Fruit fly (Drosophila melanogaster) whole organism, embryonic: ENCODE measurements around the gene CG4956.

Experiments used
- Aef1 ChIP-seq: fragments of 200-800 bp; sonication (Bioruptor generic); IDR thresholded peaks from 3 replicates; pipeline ENCODE4 v1.3.6; 2022; ENCODE audit warnings: missing biosample characterization, missing genetic modification characterization
- Atf-2 ChIP-seq: fragments of 200-800 bp; sonication (Bioruptor generic); optimal IDR thresholded peaks from 2 replicates; lab custom pipeline; 2016; ENCODE audit warnings: missing biosample characterization, missing genetic modification characterization
- CG11085 ChIP-seq: fragments of 200-800 bp; sonication (Bioruptor generic); IDR thresholded peaks from 2 replicates; pipeline ENCODE4 v1.3.6; 2022; ENCODE audit warnings: missing biosample characterization, missing genetic modification characterization
- CG14050 ChIP-seq: fragments of 200-800 bp; sonication (Bioruptor generic); IDR thresholded peaks from 3 replicates; pipeline ENCODE4 v1.3.6; 2022; ENCODE audit warnings: missing biosample characterization, missing genetic modification characterization
- CG15011 ChIP-seq: fragments of 200-800 bp; sonication (Bioruptor generic); optimal IDR thresholded peaks from 3 replicates; lab custom pipeline; 2018; ENCODE audit warnings: missing biosample characterization, mild to moderate bottlenecking, missing genetic modification characterization
- CG17328 ChIP-seq: fragments of 200-800 bp; sonication (Bioruptor generic); IDR thresholded peaks from 2 replicates; pipeline ENCODE4 v1.3.6; 2022; ENCODE audit warnings: missing biosample characterization, missing genetic modification characterization
- CG2116 ChIP-seq: fragments of 200-800 bp; sonication (Bioruptor generic); optimal IDR thresholded peaks from 3 replicates; lab custom pipeline; 2018; ENCODE audit warnings: missing biosample characterization, mild to moderate bottlenecking, missing genetic modification characterization
- CG32772 ChIP-seq: fragments of 200-800 bp; sonication (Bioruptor generic); IDR thresholded peaks from 2 replicates; pipeline ENCODE4 v1.3.6; 2022; ENCODE audit warnings: missing biosample characterization, missing genetic modification characterization
- CG4328 ChIP-seq: fragments of 200-800 bp; sonication (Bioruptor generic); optimal IDR thresholded peaks from 3 replicates; lab custom pipeline; 2017; ENCODE audit warnings: missing biosample characterization, missing genetic modification reagents, missing genetic modification characterization
- CG5245 ChIP-seq: fragments of 200-800 bp; sonication (Bioruptor generic); optimal IDR thresholded peaks from 3 replicates; lab custom pipeline; 2016; ENCODE audit warnings: missing biosample characterization, missing genetic modification characterization
- CG7556 ChIP-seq: fragments of 200-800 bp; sonication (Bioruptor generic); optimal IDR thresholded peaks from 2 replicates; lab custom pipeline; 2017; ENCODE audit warnings: missing biosample characterization, mild to moderate bottlenecking, missing genetic modification characterization
- CG7839 ChIP-seq: fragments of 200-800 bp; sonication (Bioruptor generic); optimal IDR thresholded peaks from 3 replicates; lab custom pipeline; 2018; ENCODE audit warnings: missing biosample characterization, mild to moderate bottlenecking, missing genetic modification characterization, moderate library complexity
- CG7963 ChIP-seq: fragments of 200-800 bp; sonication (Bioruptor generic); IDR thresholded peaks from 3 replicates; pipeline ENCODE4 v1.3.6; 2022; ENCODE audit warnings: missing biosample characterization, missing genetic modification characterization; ENCODE audit not compliant: partially characterized antibody
- CG8359 ChIP-seq: fragments of 200-800 bp; sonication (Bioruptor generic); optimal IDR thresholded peaks from 2 replicates; lab custom pipeline; 2017; ENCODE audit warnings: missing biosample characterization, mild to moderate bottlenecking, missing genetic modification characterization, borderline replicate concordance
- D19B ChIP-seq: fragments of 200-800 bp; sonication (Bioruptor generic); optimal IDR thresholded peaks from 2 replicates; lab custom pipeline; 2017; ENCODE audit warnings: missing biosample characterization, mild to moderate bottlenecking, missing genetic modification characterization
- Dip3 ChIP-seq: fragments of 200-800 bp; sonication (Bioruptor generic); optimal IDR thresholded peaks from 3 replicates; lab custom pipeline; 2016; ENCODE audit warnings: missing biosample characterization, missing genetic modification characterization
- ERR ChIP-seq: fragments of 200-800 bp; sonication (Bioruptor generic); optimal IDR thresholded peaks from 2 replicates; lab custom pipeline; 2016; ENCODE audit warnings: missing biosample characterization, missing genetic modification characterization
- Gug ChIP-seq: fragments of 200-800 bp; sonication (Bioruptor generic); IDR thresholded peaks from 4 replicates; pipeline ENCODE4 v1.3.6; 2022; ENCODE audit warnings: missing biosample characterization, missing genetic modification characterization
- Hand ChIP-seq: fragments of 200-800 bp; sonication (Bioruptor generic); optimal IDR thresholded peaks from 2 replicates; lab custom pipeline; 2017; ENCODE audit warnings: mild to moderate bottlenecking, missing biosample characterization, missing genetic modification reagents, missing genetic modification characterization
- Hr3 ChIP-seq: fragments of 200-800 bp; sonication (Bioruptor generic); optimal IDR thresholded peaks from 3 replicates; lab custom pipeline; 2016; ENCODE audit warnings: missing biosample characterization, missing genetic modification characterization
- Hr78 ChIP-seq, 2 experiments: fragments of 200-800 bp in 1 of 2; fragments of >200 bp in 1 of 2; sonication (Bioruptor generic) in 1 of 2; optimal IDR thresholded peaks; 2 replicates each; lab custom pipeline; 2017 to 2019; ENCODE audit warnings: missing biosample characterization in 2 of 2, missing genetic modification characterization in 2 of 2, mild to moderate bottlenecking in 1 of 2, moderate library complexity in 1 of 2
- Lpt ChIP-seq: fragments of >200 bp; optimal IDR thresholded peaks from 2 replicates; lab custom pipeline; 2018; ENCODE audit warnings: missing biosample characterization, missing genetic modification characterization
- NC2β ChIP-seq: fragments of 200-800 bp; sonication (Bioruptor generic); optimal IDR thresholded peaks from 2 replicates; lab custom pipeline; 2016; ENCODE audit warnings: missing biosample characterization, missing genetic modification characterization
- Oli ChIP-seq: fragments of 200-800 bp; sonication (Bioruptor generic); optimal IDR thresholded peaks from 2 replicates; lab custom pipeline; 2018; ENCODE audit warnings: missing biosample characterization, mild to moderate bottlenecking, missing genetic modification characterization, moderate library complexity
- Six4 ChIP-seq: fragments of 200-800 bp; sonication (Bioruptor generic); optimal IDR thresholded peaks from 2 replicates; lab custom pipeline; 2016; ENCODE audit warnings: missing biosample characterization, missing genetic modification characterization
- Sry-β ChIP-seq: fragments of 200-800 bp; sonication (Bioruptor generic); optimal IDR thresholded peaks from 2 replicates; lab custom pipeline; 2018; ENCODE audit warnings: missing biosample characterization, mild to moderate bottlenecking, missing genetic modification characterization, moderate library complexity
- amos ChIP-seq: fragments of 200-800 bp; sonication (Bioruptor generic); IDR thresholded peaks from 2 replicates; pipeline ENCODE4 v1.3.6; 2022; ENCODE audit warnings: missing biosample characterization, missing genetic modification characterization; ENCODE audit not compliant: partially characterized antibody
- ara ChIP-seq: fragments of 200-800 bp; sonication (Bioruptor generic); IDR thresholded peaks from 2 replicates; pipeline ENCODE4 v1.3.6; 2022; ENCODE audit warnings: missing biosample characterization, missing genetic modification characterization
- btn ChIP-seq: fragments of 200-800 bp; sonication (Bioruptor generic); optimal IDR thresholded peaks from 2 replicates; lab custom pipeline; 2016; ENCODE audit warnings: missing biosample characterization, missing genetic modification characterization
- chinmo ChIP-seq: fragments of 200-800 bp; sonication (Bioruptor generic); IDR thresholded peaks from 4 replicates; pipeline ENCODE4 v1.3.6; 2022; ENCODE audit warnings: missing biosample characterization, missing genetic modification characterization; ENCODE audit not compliant: partially characterized antibody
- corto ChIP-seq: fragments of 200-800 bp; sonication (Bioruptor generic); optimal IDR thresholded peaks from 2 replicates; lab custom pipeline; 2016; ENCODE audit warnings: missing biosample characterization, mild to moderate bottlenecking, missing genetic modification characterization, moderate library complexity
- eve ChIP-seq, 2 experiments: fragments of >200 bp; optimal IDR thresholded peaks; 2 replicates each; lab custom pipeline; 2017; ENCODE audit warnings: missing biosample characterization in 2 of 2, missing genetic modification characterization in 2 of 2
- gce ChIP-seq: fragments of 200-800 bp; sonication (Bioruptor generic); IDR thresholded peaks from 3 replicates; pipeline ENCODE4 v1.3.6; 2022; ENCODE audit warnings: missing biosample characterization, missing genetic modification characterization
- h ChIP-seq: fragments of >200 bp; optimal IDR thresholded peaks from 2 replicates; lab custom pipeline; 2017
- ham ChIP-seq: fragments of 200-800 bp; sonication (Bioruptor generic); IDR thresholded peaks from 2 replicates; pipeline ENCODE4 v1.3.6; 2022; ENCODE audit warnings: missing biosample characterization, missing genetic modification characterization
- nau ChIP-seq: fragments of 200-800 bp; sonication (Bioruptor generic); optimal IDR thresholded peaks from 3 replicates; lab custom pipeline; 2017; ENCODE audit warnings: missing biosample characterization, mild to moderate bottlenecking, missing genetic modification characterization, missing genetic modification reagents
- pfk ChIP-seq: fragments of 200-800 bp; sonication (Bioruptor generic); optimal IDR thresholded peaks from 2 replicates; lab custom pipeline; 2018; ENCODE audit warnings: missing biosample characterization, mild to moderate bottlenecking, missing genetic modification characterization, moderate library complexity
- pros ChIP-seq: fragments of 200-800 bp; sonication (Bioruptor generic); optimal IDR thresholded peaks from 3 replicates; lab custom pipeline; 2019; ENCODE audit warnings: missing biosample characterization, mild to moderate bottlenecking, missing genetic modification characterization, moderate library complexity
- pum ChIP-seq: fragments of 200-800 bp; sonication (Bioruptor generic); optimal IDR thresholded peaks from 2 replicates; lab custom pipeline; 2016; ENCODE audit warnings: missing biosample characterization, missing genetic modification characterization
- repo ChIP-seq: fragments of 200-800 bp; sonication (Bioruptor generic); optimal IDR thresholded peaks from 2 replicates; lab custom pipeline; 2016; ENCODE audit warnings: missing biosample characterization, missing genetic modification characterization
- sens ChIP-seq: fragments of 200-800 bp; sonication (Bioruptor generic); peaks from one replicate; lab custom pipeline; 2016; ENCODE audit warnings: missing biosample characterization, missing genetic modification characterization
- sqz ChIP-seq: fragments of 200-800 bp; sonication (Bioruptor generic); optimal IDR thresholded peaks from 3 replicates; lab custom pipeline; 2018; ENCODE audit warnings: missing biosample characterization, mild to moderate bottlenecking, missing genetic modification characterization
- stc ChIP-seq: fragments of 200-800 bp; sonication (Bioruptor generic); IDR thresholded peaks from 2 replicates; pipeline ENCODE4 v1.3.6; 2022; ENCODE audit warnings: missing biosample characterization, missing genetic modification characterization
- stwl ChIP-seq: fragments of 200-800 bp; sonication (Bioruptor generic); optimal IDR thresholded peaks from 3 replicates; lab custom pipeline; 2018; ENCODE audit warnings: missing biosample characterization, mild to moderate bottlenecking, missing genetic modification characterization, moderate library complexity
- tup ChIP-seq: fragments of 200-800 bp; sonication (Bioruptor generic); optimal IDR thresholded peaks from 2 replicates; lab custom pipeline; 2016; ENCODE audit warnings: missing biosample characterization, mild to moderate bottlenecking, missing genetic modification characterization, moderate library complexity
- vfl ChIP-seq: fragments of 200-800 bp; sonication (Bioruptor generic); optimal IDR thresholded peaks from 2 replicates; lab custom pipeline; 2016; ENCODE audit warnings: missing biosample characterization, missing genetic modification characterization
- vnd ChIP-seq: fragments of 200-800 bp; sonication (Bioruptor generic); IDR thresholded peaks from 3 replicates; pipeline ENCODE4 v1.3.6; 2022; ENCODE audit warnings: missing biosample characterization, missing genetic modification characterization; ENCODE audit not compliant: partially characterized antibody
- z ChIP-seq: fragments of 200-800 bp; sonication (Bioruptor generic); IDR thresholded peaks from 3 replicates; pipeline ENCODE4 v1.3.6; 2022; ENCODE audit warnings: missing biosample characterization, missing genetic modification characterization
- zen ChIP-seq: fragments of 200-800 bp; sonication (Bioruptor generic); optimal IDR thresholded peaks from 3 replicates; lab custom pipeline; 2018; ENCODE audit warnings: missing biosample characterization, mild to moderate bottlenecking, missing genetic modification characterization, moderate library complexity
- zfh2 ChIP-seq: fragments of 200-800 bp; sonication (Bioruptor generic); optimal IDR thresholded peaks from 2 replicates; lab custom pipeline; 2016; ENCODE audit warnings: missing biosample characterization, missing genetic modification characterization

The CG4956 gene

DNA sequence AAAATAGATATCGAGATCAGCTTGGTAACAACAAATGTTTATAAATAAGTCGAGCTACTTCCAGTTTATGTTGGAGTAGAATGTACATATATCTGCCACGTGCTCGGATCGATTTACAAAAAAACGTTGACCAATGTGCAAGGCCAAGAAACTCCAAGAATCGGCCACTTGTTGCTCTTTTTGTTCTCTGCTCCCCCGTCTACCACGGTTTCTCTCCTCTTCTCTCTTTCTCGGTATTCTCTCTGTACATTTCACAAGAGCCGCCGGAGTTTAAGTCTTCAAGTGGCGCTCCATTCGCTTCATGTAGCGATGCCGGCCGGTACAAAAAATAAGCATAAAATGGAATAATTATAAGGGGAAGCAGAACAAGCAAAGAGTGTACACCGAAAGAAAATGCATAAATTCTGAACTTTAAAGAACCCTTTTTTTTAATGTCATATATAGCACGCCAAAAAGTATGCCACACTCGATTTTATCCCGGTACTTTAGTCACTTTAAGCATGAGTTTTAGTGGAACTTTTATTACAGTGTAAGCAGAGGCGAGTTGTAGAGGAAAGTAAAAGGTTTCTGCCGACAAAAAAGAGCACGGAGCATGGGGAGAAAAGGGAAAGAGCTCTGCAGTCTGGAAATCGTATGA lies 40.3 kb downstream of the CG4956 start (continued):
- TF ChIP-seq vnd (GFP tag; lab: Robert Waterston, UW) (no peak), Aef1 (GFP tag; lab: Robert Waterston, UW) (peak; percentile 86), pfk (GFP tag; lab: Kevin White, UChicago) (no peak), gce (GFP tag; lab: Robert Waterston, UW) (peak; percentile 91), vfl (GFP tag; lab: Kevin White, UChicago) (peak; percentile 80), z (GFP tag; lab: Robert Waterston, UW) (peak; percentile 60; the same call in 1 of the 3 replicates), stc (GFP tag; lab: Robert Waterston, UW) (peak; percentile 84), repo (GFP tag; lab: Kevin White, UChicago) (peak; percentile 95), sqz (peak; percentile 89), ERR (GFP tag; lab: Kevin White, UChicago) (peak; percentile 91), ara (GFP tag; lab: Robert Waterston, UW) (peak; percentile 95), tup (GFP tag; lab: Kevin White, UChicago) (peak; percentile 69), Sry-β (GFP tag; lab: Kevin White, UChicago) (peak; percentile 69), Oli (tag; lab: Kevin White, UChicago) (peak; percentile 93), Dip3 (GFP tag; lab: Kevin White, UChicago) (peak; percentile 87), h (lab: Kevin White, UChicago) (no peak), Hr3 (GFP tag; lab: Kevin White, UChicago) (peak; percentile 90), D19B (GFP tag; lab: Kevin White, UChicago) (peak; percentile 63), nau (GFP tag; lab: Kevin White, UChicago) (peak; percentile 88), CG8359 (GFP tag; lab: Kevin White, UChicago) (peak; percentile 90), CG17328 (peak; percentile 94), CG5245 (peak; percentile 97), eve (GFP tag; optimal IDR thresholded peaks at IDR 0.05; lab: Kevin White, UChicago) (peak in 1 of 2 experiments; percentile 92), ham (GFP tag; lab: Robert Waterston, UW) (0 out of 2 replicates have a peak, but pooled peaks have one; percentile 55), pros (GFP tag; lab: Kevin White, UChicago) (no peak), sens (peak; percentile 100), NC2β (GFP tag; lab: Kevin White, UChicago) (peak; percentile 95), amos (GFP tag; lab: Robert Waterston, UW) (no peak), btn (GFP tag; lab: Kevin White, UChicago) (peak; percentile 95), CG2116 (GFP tag; lab: Kevin White, UChicago) (peak; percentile 30), Gug (GFP tag; lab: Robert Waterston, UW) (peak; percentile 90), Hr78 (GFP tag; optimal IDR thresholded peaks at IDR 0.05; lab: Kevin White, UChicago) (peak in 1 of 2 experiments; percentile 85), pum (peak; percentile 97), CG11085 (peak; percentile 72), zfh2 (GFP tag; lab: Kevin White, UChicago) (peak; percentile 90), CG32772 (GFP tag; lab: Robert Waterston, UW) (peak; percentile 92), chinmo (GFP tag; lab: Robert Waterston, UW) (no peak), Lpt (GFP tag; lab: Kevin White, UChicago) (no peak), CG7839 (tag; lab: Kevin White, UChicago) (peak; percentile 95), Six4 (GFP tag; lab: Kevin White, UChicago) (peak; percentile 93), CG14050 (GFP tag; lab: Robert Waterston, UW) (peak; percentile 76), Atf-2 (GFP tag; lab: Kevin White, UChicago) (peak; percentile 88), Hand (GFP tag; lab: Kevin White, UChicago) (peak; percentile 68), CG15011 (GFP tag; lab: Kevin White, UChicago) (peak; percentile 69), zen (tag; lab: Kevin White, UChicago) (peak; percentile 85), CG7963 (no peak), CG4328 (GFP tag; lab: Kevin White, UChicago) (peak; percentile 11), CG7556 (GFP tag; lab: Kevin White, UChicago) (peak; percentile 88), corto (GFP tag; lab: Kevin White, UChicago) (peak; percentile 97), stwl (tag; lab: Kevin White, UChicago) (no peak)
